Fruit fly (Drosophila melanogaster): ENCODE data around the gene SNF4Agamma.

DNA sequence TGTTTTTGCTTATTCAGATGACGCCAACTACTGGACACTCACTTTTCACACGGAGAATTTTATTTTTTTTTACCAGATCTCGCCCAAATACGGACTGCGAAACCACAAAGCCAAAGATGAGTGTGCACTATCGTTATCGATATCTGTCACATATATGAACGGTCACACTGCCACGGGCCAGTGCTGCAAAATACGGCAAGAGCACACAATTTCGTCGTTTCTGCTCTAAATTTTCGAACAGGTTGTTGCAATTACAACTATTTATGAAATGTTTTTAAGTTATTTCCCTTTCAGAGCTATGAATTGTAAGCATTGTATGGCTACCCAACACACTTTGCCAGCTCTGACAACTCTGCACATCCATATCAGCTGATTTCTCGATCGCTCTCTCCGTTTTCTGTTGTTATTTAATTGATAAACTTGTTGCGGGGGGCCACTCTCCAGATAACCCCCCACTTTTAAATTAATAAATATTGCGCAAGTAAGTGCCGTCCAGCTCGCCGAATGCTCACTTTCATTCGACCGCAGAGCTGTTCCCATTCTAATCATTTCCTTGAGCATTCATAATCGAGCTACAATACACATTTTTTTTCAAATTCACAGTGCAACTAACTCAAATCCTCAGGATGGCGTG is 13.1 kb upstream of the SNF4Agamma start, which contains the start of the genes slmb and CG5793:
- peak; percentile 13 for TF ChIP-seq CG15710 (tag; optimal IDR thresholded peaks at IDR 0.05)
- no peak for TF ChIP-seq Pif1B (GFP tag; optimal IDR thresholded peaks at IDR 0.05)
- TF ChIP-seq CG34367 (tag; optimal IDR thresholded peaks at IDR 0.05) = no peak
- TF ChIP-seq CG13204 (GFP tag; optimal IDR thresholded peaks at IDR 0.05) = no peak
- TF ChIP-seq CG14655 (GFP tag; optimal IDR thresholded peaks at IDR 0.05) = no peak
- TF ChIP-seq gl (tag; optimal IDR thresholded peaks at IDR 0.05) = no peak
- TF ChIP-seq CG8301 (tag; optimal IDR thresholded peaks at IDR 0.05) = no peak
- peak; percentile 34; the same call in 1 of the 2 replicates for TF ChIP-seq Ets98B (GFP tag; IDR thresholded peaks at IDR 0.05)

Data from whole organism, pupa.